Fruit fly (Drosophila melanogaster) whole organism, embryonic: ENCODE measurements around the gene CG6398.

ENCODE experiments used
- CG10209 ChIP-seq: fragments of 200-800 bp; sonication (Bioruptor generic); optimal IDR thresholded peaks from 3 replicates; lab custom pipeline; 2017; ENCODE audit warnings: missing biosample characterization, mild to moderate bottlenecking, missing genetic modification characterization, missing genetic modification reagents
- CG10274 ChIP-seq: fragments of 200-800 bp; sonication (Bioruptor generic); optimal IDR thresholded peaks from 3 replicates; lab custom pipeline; 2017; ENCODE audit warnings: missing biosample characterization, mild to moderate bottlenecking, missing genetic modification characterization
- CG10431 ChIP-seq: fragments of 200-800 bp; sonication (Bioruptor generic); optimal IDR thresholded peaks from 3 replicates; lab custom pipeline; 2018; ENCODE audit warnings: missing biosample characterization, mild to moderate bottlenecking, missing genetic modification characterization
- CG10462 ChIP-seq: fragments of 200-800 bp; sonication (Bioruptor generic); optimal IDR thresholded peaks from 2 replicates; lab custom pipeline; 2016; ENCODE audit warnings: missing biosample characterization, missing genetic modification characterization
- CG13123 ChIP-seq: fragments of 200-800 bp; sonication (Bioruptor generic); optimal IDR thresholded peaks from 2 replicates; lab custom pipeline; 2016; ENCODE audit warnings: missing biosample characterization, missing genetic modification characterization
- CG13296 ChIP-seq: fragments of 200-800 bp; sonication (Bioruptor generic); optimal IDR thresholded peaks from 3 replicates; lab custom pipeline; 2018; ENCODE audit warnings: missing biosample characterization, mild to moderate bottlenecking, missing genetic modification characterization
- CG16779 ChIP-seq: fragments of 200-800 bp; sonication (Bioruptor generic); IDR thresholded peaks from 2 replicates; pipeline ENCODE4 v1.3.6; 2022; ENCODE audit warnings: missing biosample characterization, missing genetic modification characterization
- CG17829 ChIP-seq: fragments of 200-800 bp; optimal IDR thresholded peaks from 2 replicates; lab custom pipeline; 2019; ENCODE audit warnings: missing biosample characterization, mild to moderate bottlenecking, missing genetic modification characterization, moderate library complexity
- CG2678 ChIP-seq: fragments of 200-800 bp; sonication (Bioruptor generic); optimal IDR thresholded peaks from 3 replicates; lab custom pipeline; 2019; ENCODE audit warnings: missing biosample characterization, mild to moderate bottlenecking, missing genetic modification characterization, moderate library complexity
- CG2889 ChIP-seq: fragments of 200-800 bp; sonication (Bioruptor generic); IDR thresholded peaks from 3 replicates; pipeline ENCODE4 v1.3.6; 2022; ENCODE audit warnings: missing biosample characterization, missing genetic modification characterization
- CG30403 ChIP-seq: fragments of 200-800 bp; sonication (Bioruptor generic); optimal IDR thresholded peaks from 3 replicates; lab custom pipeline; 2016; ENCODE audit warnings: missing biosample characterization, missing genetic modification characterization
- CG30431 ChIP-seq: fragments of 200-800 bp; sonication (Bioruptor generic); optimal IDR thresholded peaks from 2 replicates; lab custom pipeline; 2017; ENCODE audit warnings: missing biosample characterization, missing genetic modification characterization
- CG31365 ChIP-seq: fragments of 200-800 bp; sonication (Bioruptor generic); optimal IDR thresholded peaks from 2 replicates; lab custom pipeline; 2018; ENCODE audit warnings: missing biosample characterization, mild to moderate bottlenecking, missing genetic modification characterization
- CG31388 ChIP-seq: fragments of 200-800 bp; sonication (Bioruptor generic); optimal IDR thresholded peaks from 2 replicates; lab custom pipeline; 2016; ENCODE audit warnings: missing biosample characterization, missing genetic modification characterization
- CG34422 ChIP-seq: fragments of 200-800 bp; sonication (Bioruptor generic); IDR thresholded peaks from 3 replicates; pipeline ENCODE4 v1.3.6; 2022; ENCODE audit warnings: missing biosample characterization, missing genetic modification characterization
- CG43689 ChIP-seq: fragments of 200-800 bp; sonication (Bioruptor generic); IDR thresholded peaks from 2 replicates; pipeline ENCODE4 v1.3.6; 2022; ENCODE audit warnings: missing biosample characterization, missing genetic modification characterization
- CG4617 ChIP-seq: fragments of 200-800 bp; sonication (Bioruptor generic); optimal IDR thresholded peaks from 3 replicates; lab custom pipeline; 2016; ENCODE audit warnings: missing biosample characterization, missing genetic modification characterization, borderline replicate concordance
- CG4707 ChIP-seq: fragments of 200-800 bp; sonication (Bioruptor generic); optimal IDR thresholded peaks from 2 replicates; lab custom pipeline; 2018; ENCODE audit warnings: missing biosample characterization, mild to moderate bottlenecking, missing genetic modification characterization, moderate library complexity
- CG7556 ChIP-seq: fragments of 200-800 bp; sonication (Bioruptor generic); optimal IDR thresholded peaks from 2 replicates; lab custom pipeline; 2017; ENCODE audit warnings: missing biosample characterization, mild to moderate bottlenecking, missing genetic modification characterization
- CG7963 ChIP-seq: fragments of 200-800 bp; sonication (Bioruptor generic); IDR thresholded peaks from 3 replicates; pipeline ENCODE4 v1.3.6; 2022; ENCODE audit warnings: missing biosample characterization, missing genetic modification characterization; ENCODE audit not compliant: partially characterized antibody
- CG7987 ChIP-seq: fragments of 200-800 bp; sonication (Bioruptor generic); optimal IDR thresholded peaks from 2 replicates; lab custom pipeline; 2018; ENCODE audit warnings: missing biosample characterization, mild to moderate bottlenecking, missing genetic modification characterization, moderate library complexity
- CG8478 ChIP-seq: fragments of >200 bp; optimal IDR thresholded peaks from 2 replicates; lab custom pipeline; 2018
- Dll ChIP-seq: fragments of 200-800 bp; sonication (Bioruptor generic); IDR thresholded peaks from 4 replicates; pipeline ENCODE4 v1.3.6; 2022; ENCODE audit warnings: missing biosample characterization, missing genetic modification characterization; ENCODE audit not compliant: partially characterized antibody
- Elba2 ChIP-seq: fragments of 200-800 bp; sonication (Bioruptor generic); optimal IDR thresholded peaks from 3 replicates; lab custom pipeline; 2016; ENCODE audit warnings: missing biosample characterization, missing genetic modification characterization
- Fer2 ChIP-seq: fragments of 200-800 bp; sonication (Bioruptor generic); optimal IDR thresholded peaks from 2 replicates; lab custom pipeline; 2018; ENCODE audit warnings: missing biosample characterization, mild to moderate bottlenecking, missing genetic modification characterization, moderate library complexity
- Fer3 ChIP-seq: fragments of 200-800 bp; sonication (Bioruptor generic); optimal IDR thresholded peaks from 2 replicates; lab custom pipeline; 2018; ENCODE audit warnings: missing biosample characterization, mild to moderate bottlenecking, missing genetic modification characterization, moderate library complexity
- Hr51 ChIP-seq, 2 experiments: fragments of 200-800 bp; sonication (Bioruptor generic); optimal IDR thresholded peaks; 2 replicates in 1 of 2; 3 replicates in 1 of 2; lab custom pipeline; 2016 to 2018; ENCODE audit warnings: missing biosample characterization in 2 of 2, missing genetic modification characterization in 2 of 2, mild to moderate bottlenecking in 1 of 2, moderate library complexity in 1 of 2
- Jarid2 ChIP-seq: fragments of 200-800 bp; sonication (Bioruptor generic); optimal IDR thresholded peaks from 3 replicates; lab custom pipeline; 2017; ENCODE audit warnings: mild to moderate bottlenecking, missing biosample characterization, missing genetic modification reagents, missing genetic modification characterization
- Med ChIP-seq: fragments of 200-800 bp; sonication (Bioruptor generic); peaks from one replicate; lab custom pipeline; 2016; ENCODE audit warnings: missing biosample characterization, missing genetic modification characterization, mild to moderate bottlenecking, inconsistent platforms, moderate library complexity
- Meics ChIP-seq: fragments of 200-800 bp; sonication (Bioruptor generic); optimal IDR thresholded peaks from 2 replicates; lab custom pipeline; 2017; ENCODE audit warnings: missing biosample characterization, mild to moderate bottlenecking, missing genetic modification characterization
- Mes4 ChIP-seq: fragments of 200-800 bp; sonication (Bioruptor generic); optimal IDR thresholded peaks from 2 replicates; lab custom pipeline; 2016; ENCODE audit warnings: missing biosample characterization, missing genetic modification characterization
- NFAT ChIP-seq: fragments of 200-800 bp; sonication (Bioruptor generic); IDR thresholded peaks from 2 replicates; pipeline ENCODE4 v1.3.6; 2022; ENCODE audit warnings: missing biosample characterization, missing genetic modification characterization
- Pdp1 ChIP-seq, 2 experiments: fragments of 200-800 bp; sonication (Bioruptor generic); optimal IDR thresholded peaks; 3 replicates each; lab custom pipeline; 2016; ENCODE audit warnings: missing biosample characterization in 2 of 2, missing genetic modification characterization in 2 of 2, mild to moderate bottlenecking in 1 of 2, moderate library complexity in 1 of 2
- Poxn ChIP-seq: fragments of 200-800 bp; sonication (Bioruptor generic); IDR thresholded peaks from 2 replicates; pipeline ENCODE4 v1.3.6; 2022; ENCODE audit warnings: missing biosample characterization, missing genetic modification characterization
- Ravus ChIP-seq: fragments of 200-800 bp; sonication (Bioruptor generic); IDR thresholded peaks from 2 replicates; pipeline ENCODE4 v1.3.6; 2022; ENCODE audit warnings: missing biosample characterization, missing genetic modification characterization
- Sin3A ChIP-seq: fragments of >200 bp; optimal IDR thresholded peaks from 2 replicates; lab custom pipeline; 2018
- Xrp1 ChIP-seq: fragments of 200-800 bp; sonication (Bioruptor generic); IDR thresholded peaks from 2 replicates; pipeline ENCODE4 v1.3.6; 2022; ENCODE audit warnings: missing biosample characterization, missing genetic modification characterization
- az2 ChIP-seq: fragments of 200-800 bp; sonication (Bioruptor generic); optimal IDR thresholded peaks from 3 replicates; lab custom pipeline; 2016; ENCODE audit warnings: missing biosample characterization, missing genetic modification characterization
- emc ChIP-seq: fragments of 200-800 bp; sonication (Bioruptor generic); optimal IDR thresholded peaks from 2 replicates; lab custom pipeline; 2016; ENCODE audit warnings: missing biosample characterization, missing genetic modification characterization
- fu2 ChIP-seq: fragments of 200-800 bp; sonication (Bioruptor generic); optimal IDR thresholded peaks from 2 replicates; lab custom pipeline; 2016; ENCODE audit warnings: missing biosample characterization, missing genetic modification characterization
- luna ChIP-seq: fragments of 200-800 bp; sonication (Bioruptor generic); optimal IDR thresholded peaks from 2 replicates; lab custom pipeline; 2016; ENCODE audit warnings: missing biosample characterization, missing genetic modification characterization
- pan ChIP-seq, 4 experiments: fragments of >200 bp in 3 of 4; fragments of 200-800 bp in 1 of 4; sonication (Bioruptor generic) in 1 of 4; optimal IDR thresholded peaks in 3 of 4; IDR thresholded peaks in 1 of 4; 2 replicates each; pipeline versions ENCODE4 v1.3.6 to Lab custom; 2017 to 2022; ENCODE audit warnings: missing biosample characterization in 2 of 4, missing genetic modification characterization in 2 of 4, mixed read lengths in 1 of 4
- pfk ChIP-seq: fragments of 200-800 bp; sonication (Bioruptor generic); optimal IDR thresholded peaks from 2 replicates; lab custom pipeline; 2018; ENCODE audit warnings: missing biosample characterization, mild to moderate bottlenecking, missing genetic modification characterization, moderate library complexity
- pho ChIP-seq: fragments of 200-800 bp; sonication (Bioruptor generic); optimal IDR thresholded peaks from 2 replicates; lab custom pipeline; 2016; ENCODE audit warnings: missing biosample characterization, missing genetic modification characterization
- schlank ChIP-seq: fragments of 200-800 bp; sonication (Bioruptor generic); optimal IDR thresholded peaks from 2 replicates; lab custom pipeline; 2018; ENCODE audit warnings: missing biosample characterization, mild to moderate bottlenecking, missing genetic modification characterization
- scrt ChIP-seq: fragments of 200-800 bp; sonication (Bioruptor generic); optimal IDR thresholded peaks from 2 replicates; lab custom pipeline; 2018; ENCODE audit warnings: missing biosample characterization, mild to moderate bottlenecking, missing genetic modification characterization, moderate library complexity
- toy ChIP-seq: fragments of 200-800 bp; sonication (Bioruptor generic); IDR thresholded peaks from 2 replicates; pipeline ENCODE4 v1.3.6; 2022; ENCODE audit warnings: missing biosample characterization, missing genetic modification characterization
- trem ChIP-seq: fragments of 200-800 bp; optimal IDR thresholded peaks from 3 replicates; lab custom pipeline; 2019; ENCODE audit warnings: missing biosample characterization, mild to moderate bottlenecking, missing genetic modification characterization, moderate library complexity
- tup ChIP-seq: fragments of 200-800 bp; sonication (Bioruptor generic); optimal IDR thresholded peaks from 2 replicates; lab custom pipeline; 2016; ENCODE audit warnings: missing biosample characterization, mild to moderate bottlenecking, missing genetic modification characterization, moderate library complexity
- vvl ChIP-seq: fragments of 200-800 bp; sonication (Bioruptor generic); IDR thresholded peaks from 2 replicates; pipeline ENCODE4 v1.3.6; 2022; ENCODE audit warnings: missing biosample characterization, missing genetic modification characterization

Gene CG6398

dm6 chrX:17802353-17803121 is 28.1 kb upstream of the CG6398 start (continued):
- no peak for TF ChIP-seq pfk (GFP tag; lab: Kevin White, UChicago)
- no peak for TF ChIP-seq Poxn (GFP tag; lab: Robert Waterston, UW)
- TF ChIP-seq CG13123 (GFP tag; lab: Kevin White, UChicago): no peak
- TF ChIP-seq CG17829 (tag; lab: Kevin White, UChicago): no peak
- TF ChIP-seq CG10431 (GFP tag; lab: Kevin White, UChicago): no peak
- TF ChIP-seq pan (optimal IDR thresholded peaks at IDR 0.05; lab: Kevin White, UChicago): no peak
- TF ChIP-seq pan (GFP tag; optimal IDR thresholded peaks at IDR 0.05 in 1 of 2, IDR thresholded peaks at IDR 0.05 in 1 of 2): no peak
- TF ChIP-seq Pdp1 (GFP tag; optimal IDR thresholded peaks at IDR 0.05; lab: Kevin White, UChicago): peak in 1 of 2 experiments; percentile 18
- no peak for TF ChIP-seq Mes4 (GFP tag; lab: Kevin White, UChicago)
- no peak for TF ChIP-seq CG10462 (GFP tag; lab: Kevin White, UChicago)
- no peak for TF ChIP-seq trem (tag; lab: Kevin White, UChicago)
- peak; percentile 41 for TF ChIP-seq CG30431 (GFP tag; lab: Kevin White, UChicago)
- TF ChIP-seq toy: no peak
- TF ChIP-seq Hr51 (GFP tag; optimal IDR thresholded peaks at IDR 0.05; lab: Kevin White, UChicago): peak in 1 of 2 experiments; percentile 60
- TF ChIP-seq emc (GFP tag; lab: Kevin White, UChicago): no peak
- TF ChIP-seq az2: peak; percentile 22
- TF ChIP-seq CG30403 (GFP tag; lab: Kevin White, UChicago): peak; percentile 66
- TF ChIP-seq Jarid2 (GFP tag; lab: Kevin White, UChicago): no peak
- no peak; the same call in 2 of the 3 replicates for TF ChIP-seq CG34422
- no peak for TF ChIP-seq scrt
- no peak for TF ChIP-seq CG7987 (GFP tag; lab: Kevin White, UChicago)
- TF ChIP-seq Med (GFP tag; lab: Kevin White, UChicago): peak; percentile 77
- TF ChIP-seq CG2889 (GFP tag; lab: Robert Waterston, UW): no peak
- TF ChIP-seq schlank (tag; lab: Kevin White, UChicago): no peak
- peak; percentile 69 for TF ChIP-seq CG2678
- no peak for TF ChIP-seq Elba2
- TF ChIP-seq CG8478 (lab: Kevin White, UChicago): no peak
- no peak for TF ChIP-seq Fer3
- TF ChIP-seq luna (GFP tag; lab: Kevin White, UChicago): no peak
- TF ChIP-seq vvl (GFP tag; lab: Robert Waterston, UW): peak; percentile 69
- TF ChIP-seq CG4707 (GFP tag; lab: Kevin White, UChicago): no peak
- TF ChIP-seq fu2 (GFP tag; lab: Kevin White, UChicago): no peak
- TF ChIP-seq CG10209 (GFP tag; lab: Kevin White, UChicago): peak; percentile 24
- no peak for TF ChIP-seq CG4617 (GFP tag; lab: Kevin White, UChicago)
- peak; percentile 70 for TF ChIP-seq Meics
- TF ChIP-seq CG43689: no peak
- TF ChIP-seq Sin3A (lab: Kevin White, UChicago): no peak
- TF ChIP-seq pho (GFP tag; lab: Kevin White, UChicago): no peak
- no peak for TF ChIP-seq NFAT (GFP tag; lab: Robert Waterston, UW)
- TF ChIP-seq Dll: no peak
- peak; percentile 61 for TF ChIP-seq CG7556
- no peak for TF ChIP-seq CG31388 (GFP tag; lab: Kevin White, UChicago)
- TF ChIP-seq CG16779 (GFP tag; lab: Robert Waterston, UW): no peak
- no peak for TF ChIP-seq Fer2
- TF ChIP-seq CG7963 (GFP tag; lab: Robert Waterston, UW): no peak
- TF ChIP-seq CG13296: peak; percentile 14
- TF ChIP-seq tup (GFP tag; lab: Kevin White, UChicago): no peak
- no peak for TF ChIP-seq Ravus (GFP tag; lab: Robert Waterston, UW)
- TF ChIP-seq CG10274 (GFP tag; lab: Kevin White, UChicago): no peak
- TF ChIP-seq Xrp1 (GFP tag; lab: Robert Waterston, UW): peak; percentile 53
- no peak for TF ChIP-seq CG31365 (tag; lab: Kevin White, UChicago)
